Worm (Caenorhabditis elegans) whole organism, L4 larva: ENCODE results near the gene emb-9.

ENCODE experiments used
- ZK546.5 ChIP-seq, 2 experiments: sonication (generic microtip); optimal IDR thresholded peaks; 2 replicates each; lab custom pipeline; 2017; ENCODE audit warnings: missing biosample characterization in 2 of 2, missing genetic modification characterization in 2 of 2
- ceh-82 ChIP-seq: sonication (generic microtip); optimal IDR thresholded peaks from 2 replicates; lab custom pipeline; 2017; ENCODE audit warnings: missing biosample characterization, missing genetic modification characterization
- nhr-10 ChIP-seq: fragments of 150-350 bp; optimal IDR thresholded peaks from 2 replicates; lab custom pipeline; 2014; ENCODE audit warnings: missing biosample characterization, missing genetic modification characterization
- snpc-4 ChIP-seq: fragments of 150-350 bp; optimal IDR thresholded peaks from 2 replicates; lab custom pipeline; 2014; ENCODE audit warnings: missing biosample characterization, missing genetic modification characterization

- TF ChIP-seq ZK546.5 (tag; optimal IDR thresholded peaks at IDR 0.05; lab: Kevin White, UChicago), result no peak
- no peak for TF ChIP-seq nhr-10 (tag; lab: Kevin White, UChicago)
- no peak for TF ChIP-seq snpc-4
- no peak for TF ChIP-seq ceh-82 (tag; lab: Kevin White, UChicago)
Observed at ce11 chrIII:9334174-9334573, 10.1 kb downstream of the emb-9 start, which contains the start of gene elo-4.
